Fruit fly (Drosophila melanogaster) Kc167 (cell line): ENCODE results near the gene Taf13.

Experiments used
- Sin3A ChIP-seq: fragments of >200 bp; optimal IDR thresholded peaks from 2 replicates; lab custom pipeline; 2018; ENCODE audit warnings: missing external identifiers
- h ChIP-seq: fragments of >200 bp; optimal IDR thresholded peaks from 3 replicates; lab custom pipeline; 2018; ENCODE audit warnings: missing external identifiers
- ttk ChIP-seq: sonication (Bioruptor generic); optimal IDR thresholded peaks from 2 replicates; lab custom pipeline; 2017; ENCODE audit warnings: missing external identifiers

DNA sequence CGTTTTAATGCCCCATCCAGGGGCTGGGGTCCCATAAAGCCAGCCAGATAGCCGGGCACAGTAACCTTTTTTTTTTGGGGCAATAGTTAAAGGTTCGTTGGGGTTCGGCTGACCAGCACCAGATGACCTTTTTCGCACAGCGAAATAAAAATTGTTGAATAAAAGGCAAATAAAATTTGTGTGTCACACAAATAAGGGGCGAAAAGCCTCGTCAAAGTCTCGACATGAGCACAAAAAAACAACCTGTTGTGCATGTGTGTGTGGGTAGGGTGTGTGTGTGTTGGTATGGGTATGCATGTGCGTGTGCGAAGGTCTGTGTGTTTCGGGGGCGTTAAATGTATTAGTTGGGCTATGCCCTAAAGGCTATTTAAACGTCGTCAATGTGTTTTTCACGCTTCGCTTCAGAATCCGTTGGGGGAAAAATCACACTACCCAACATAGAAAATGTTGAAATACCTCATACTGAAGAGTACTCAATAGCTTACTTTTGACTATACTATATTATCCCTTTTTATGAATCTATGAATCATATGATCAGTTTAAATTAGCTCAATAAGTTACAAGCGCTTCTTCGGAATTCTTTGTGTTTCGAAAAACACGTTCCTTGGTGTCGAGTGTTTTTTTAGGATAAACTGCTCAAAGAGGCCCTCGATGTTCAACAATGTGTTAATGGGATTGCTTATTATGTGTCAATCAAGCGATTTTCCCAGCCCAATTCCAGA lies 42.3 kb downstream of the Taf13 start:
- TF ChIP-seq h, result no peak
- no peak for TF ChIP-seq ttk (lab: Kevin White, UChicago)
- no peak for TF ChIP-seq Sin3A (lab: Kevin White, UChicago)
